Fruit fly (Drosophila melanogaster) whole organism, prepupa: ENCODE measurements around the gene snu.

ENCODE experiments used
- CG11294 ChIP-seq: fragments of 200-800 bp; sonication (Bioruptor generic); IDR thresholded peaks from 2 replicates; pipeline ENCODE4 v1.3.6; 2022; ENCODE audit warnings: missing biosample characterization, missing genetic modification characterization
- CG16779 ChIP-seq: fragments of 200-800 bp; sonication (Bioruptor generic); optimal IDR thresholded peaks from 3 replicates; lab custom pipeline; 2017; ENCODE audit warnings: missing biosample characterization, mild to moderate bottlenecking, missing genetic modification characterization
- CG31627 ChIP-seq: fragments of 200-800 bp; sonication (Bioruptor generic); optimal IDR thresholded peaks from 3 replicates; lab custom pipeline; 2016; ENCODE audit warnings: missing biosample characterization, missing genetic modification characterization
- CG6276 ChIP-seq: fragments of 200-800 bp; sonication (Bioruptor generic); optimal IDR thresholded peaks from 2 replicates; lab custom pipeline; 2017; ENCODE audit warnings: missing biosample characterization, mild to moderate bottlenecking, missing genetic modification characterization
- CG9139 ChIP-seq: fragments of 200-800 bp; sonication (Bioruptor generic); optimal IDR thresholded peaks from 3 replicates; lab custom pipeline; 2017; ENCODE audit warnings: missing biosample characterization, mild to moderate bottlenecking, missing genetic modification characterization
- OdsH ChIP-seq: fragments of 200-800 bp; sonication (Bioruptor generic); optimal IDR thresholded peaks from 3 replicates; lab custom pipeline; 2016; ENCODE audit warnings: missing biosample characterization, missing genetic modification characterization
- eg ChIP-seq: fragments of 200-800 bp; sonication (Bioruptor generic); IDR thresholded peaks from 3 replicates; pipeline ENCODE4 v1.3.6; 2022; ENCODE audit warnings: missing biosample characterization, missing genetic modification characterization
- ss ChIP-seq, 2 experiments: fragments of 200-800 bp; sonication (Bioruptor generic); optimal IDR thresholded peaks; 2 replicates in 1 of 2; 3 replicates in 1 of 2; lab custom pipeline; 2017 to 2018; ENCODE audit warnings: mild to moderate bottlenecking in 2 of 2, missing biosample characterization in 2 of 2, missing genetic modification characterization in 2 of 2, moderate library complexity in 1 of 2

DNA sequence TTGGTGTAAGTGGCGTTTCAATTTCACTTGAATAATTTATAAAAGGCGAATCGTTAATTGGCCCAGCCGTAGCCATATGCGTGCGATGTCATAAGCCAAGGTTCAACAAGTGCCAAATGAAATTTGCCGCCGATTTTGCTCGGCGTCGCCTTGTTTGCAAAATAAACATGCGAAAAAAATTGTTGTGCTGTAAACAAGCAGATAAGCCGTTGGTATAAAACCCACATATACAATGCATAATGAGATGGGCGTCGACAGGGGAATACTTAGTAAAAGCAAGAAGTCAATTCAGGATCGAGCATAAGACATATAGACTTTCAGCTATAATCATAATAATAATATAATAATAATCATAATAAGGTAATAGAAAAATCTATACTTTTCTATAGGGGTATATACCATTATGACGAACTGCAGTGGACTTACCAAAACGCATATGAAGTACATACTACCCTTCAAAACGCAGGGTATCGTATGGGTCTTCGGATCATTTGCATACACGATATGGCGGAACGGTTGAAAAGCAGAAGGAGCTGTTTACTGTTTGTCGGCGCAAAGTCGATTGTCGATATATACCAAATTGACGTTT lies 18.6 kb upstream of the snu start:
- TF ChIP-seq CG6276 (GFP tag; lab: Kevin White, UChicago), result no peak
- no peak for TF ChIP-seq OdsH
- no peak for TF ChIP-seq CG11294 (GFP tag; lab: Robert Waterston, UW)
- TF ChIP-seq ss (GFP tag; optimal IDR thresholded peaks at IDR 0.05; lab: Kevin White, UChicago), result no peak
- TF ChIP-seq CG16779 (tag; lab: Kevin White, UChicago), result no peak
- TF ChIP-seq CG31627 (GFP tag; lab: Kevin White, UChicago), result peak; percentile 35
- TF ChIP-seq eg (GFP tag; lab: Robert Waterston, UW), result no peak
- TF ChIP-seq CG9139, result no peak
